Worm (Caenorhabditis elegans): ENCODE measurements around the gene dpf-5.

DNA sequence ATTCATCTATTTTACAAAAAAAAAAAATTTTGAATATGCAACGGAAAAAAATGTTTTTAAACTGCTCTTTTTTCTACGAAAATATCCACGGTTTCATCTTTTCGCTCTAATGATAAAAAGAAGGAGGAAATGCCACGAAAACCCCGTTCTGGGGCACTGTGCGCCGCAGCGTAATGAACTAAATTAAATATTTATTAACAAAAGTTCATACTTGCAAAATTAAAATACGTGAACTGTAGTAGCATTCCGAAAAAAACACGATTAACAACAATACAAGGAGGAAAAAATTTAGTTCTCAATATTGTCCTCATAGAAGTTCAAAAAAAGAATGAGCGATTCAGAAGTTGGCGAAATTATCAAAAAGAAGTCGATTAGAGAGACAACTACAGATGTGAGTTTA is 16.9 kb downstream of the dpf-5 start, which contains the start of gene R11E3.1:
- TF ChIP-seq dao-5 (tag; optimal IDR thresholded peaks at IDR 0.05) (no peak), him-1 (tag; optimal IDR thresholded peaks at IDR 0.05) (no peak)

Data from whole organism, L4/young adult.